Fruit fly (Drosophila melanogaster) whole organism, prepupa: Measurements from ENCODE around the gene nrv2.

Experiments
- CG10631 ChIP-seq: fragments of 200-800 bp; sonication (Bioruptor generic); optimal IDR thresholded peaks from 2 replicates; lab custom pipeline; 2016; ENCODE audit warnings: missing biosample characterization, missing genetic modification characterization
- CG10669 ChIP-seq: fragments of 200-800 bp; sonication (Bioruptor generic); optimal IDR thresholded peaks from 3 replicates; lab custom pipeline; 2018; ENCODE audit warnings: missing biosample characterization, mild to moderate bottlenecking, missing genetic modification characterization, moderate library complexity
- CG11294 ChIP-seq: fragments of 200-800 bp; sonication (Bioruptor generic); IDR thresholded peaks from 2 replicates; pipeline ENCODE4 v1.3.6; 2022; ENCODE audit warnings: missing biosample characterization, missing genetic modification characterization
- CG11902 ChIP-seq: fragments of 200-800 bp; sonication (Bioruptor generic); optimal IDR thresholded peaks from 3 replicates; lab custom pipeline; 2016; ENCODE audit warnings: missing biosample characterization, missing genetic modification characterization
- CG1621 ChIP-seq: fragments of 200-800 bp; sonication (Bioruptor generic); optimal IDR thresholded peaks from 3 replicates; lab custom pipeline; 2018; ENCODE audit warnings: missing biosample characterization, mild to moderate bottlenecking, missing genetic modification characterization
- CG16779 ChIP-seq: fragments of 200-800 bp; sonication (Bioruptor generic); optimal IDR thresholded peaks from 3 replicates; lab custom pipeline; 2017; ENCODE audit warnings: missing biosample characterization, mild to moderate bottlenecking, missing genetic modification characterization
- CG3032 ChIP-seq: fragments of 200-800 bp; optimal IDR thresholded peaks from 2 replicates; lab custom pipeline; 2019; ENCODE audit warnings: missing biosample characterization, mild to moderate bottlenecking, missing genetic modification characterization, moderate library complexity
- CG34406 ChIP-seq: fragments of 200-800 bp; sonication (Bioruptor generic); optimal IDR thresholded peaks from 3 replicates; lab custom pipeline; 2016; ENCODE audit warnings: missing biosample characterization, missing genetic modification characterization
- CG3919 ChIP-seq: fragments of 200-800 bp; sonication (Bioruptor generic); optimal IDR thresholded peaks from 3 replicates; lab custom pipeline; 2016; ENCODE audit warnings: missing biosample characterization, missing genetic modification characterization
- CG6163 ChIP-seq: fragments of 200-800 bp; sonication (Bioruptor generic); IDR thresholded peaks from 3 replicates; pipeline ENCODE4 v1.3.6; 2022; ENCODE audit warnings: missing biosample characterization, missing genetic modification characterization
- CG6276 ChIP-seq: fragments of 200-800 bp; sonication (Bioruptor generic); optimal IDR thresholded peaks from 2 replicates; lab custom pipeline; 2017; ENCODE audit warnings: missing biosample characterization, mild to moderate bottlenecking, missing genetic modification characterization
- CG6792 ChIP-seq: fragments of 200-800 bp; sonication (Bioruptor generic); optimal IDR thresholded peaks from 3 replicates; lab custom pipeline; 2016; ENCODE audit warnings: missing biosample characterization, missing genetic modification characterization
- CG6808 ChIP-seq: fragments of 200-800 bp; sonication (Bioruptor generic); optimal IDR thresholded peaks from 3 replicates; lab custom pipeline; 2017; ENCODE audit warnings: missing biosample characterization, missing genetic modification characterization, mild to moderate bottlenecking, moderate library complexity, missing genetic modification reagents
- CG7368 ChIP-seq: fragments of 200-800 bp; sonication (Bioruptor generic); optimal IDR thresholded peaks from 3 replicates; lab custom pipeline; 2016; ENCODE audit warnings: missing biosample characterization, missing genetic modification characterization
- CG8319 ChIP-seq: fragments of 200-800 bp; sonication (Bioruptor generic); optimal IDR thresholded peaks from 3 replicates; lab custom pipeline; 2016; ENCODE audit warnings: missing biosample characterization, missing genetic modification characterization
- CG8632 ChIP-seq: fragments of 200-800 bp; sonication (Bioruptor generic); optimal IDR thresholded peaks from 3 replicates; lab custom pipeline; 2016; ENCODE audit warnings: missing biosample characterization, missing genetic modification characterization
- CG9139 ChIP-seq: fragments of 200-800 bp; sonication (Bioruptor generic); optimal IDR thresholded peaks from 3 replicates; lab custom pipeline; 2017; ENCODE audit warnings: missing biosample characterization, mild to moderate bottlenecking, missing genetic modification characterization
- Eip75B ChIP-seq: fragments of 200-800 bp; sonication (Bioruptor generic); optimal IDR thresholded peaks from 3 replicates; lab custom pipeline; 2016; ENCODE audit warnings: missing biosample characterization, missing genetic modification characterization
- Eip78C ChIP-seq: fragments of 200-800 bp; sonication (Bioruptor generic); peaks from one replicate; lab custom pipeline; 2016; ENCODE audit warnings: missing biosample characterization, missing genetic modification characterization
- Eip93F ChIP-seq: fragments of 200-800 bp; sonication (Bioruptor generic); optimal IDR thresholded peaks from 2 replicates; lab custom pipeline; 2016; ENCODE audit warnings: missing biosample characterization, mild to moderate bottlenecking, missing genetic modification characterization
- Ets21C ChIP-seq: fragments of 200-800 bp; sonication (Bioruptor generic); optimal IDR thresholded peaks from 3 replicates; lab custom pipeline; 2016; ENCODE audit warnings: missing biosample characterization, missing genetic modification characterization
- Ets96B ChIP-seq: fragments of 200-800 bp; optimal IDR thresholded peaks from 2 replicates; lab custom pipeline; 2019; ENCODE audit warnings: missing biosample characterization, mild to moderate bottlenecking, missing genetic modification characterization, moderate library complexity
- Gug ChIP-seq: fragments of 200-800 bp; sonication (Bioruptor generic); IDR thresholded peaks from 2 replicates; pipeline ENCODE4 v1.3.6; 2022; ENCODE audit warnings: missing biosample characterization, missing genetic modification characterization
- Hr38 ChIP-seq: sonication (Bioruptor generic); optimal IDR thresholded peaks from 2 replicates; lab custom pipeline; 2016; ENCODE audit warnings: missing biosample characterization, missing genetic modification characterization
- Hr39 ChIP-seq: fragments of 200-800 bp; sonication (Bioruptor generic); optimal IDR thresholded peaks from 2 replicates; lab custom pipeline; 2016; ENCODE audit warnings: missing biosample characterization, missing genetic modification characterization
- Hr4 ChIP-seq: fragments of 200-800 bp; sonication (Bioruptor generic); optimal IDR thresholded peaks from 3 replicates; lab custom pipeline; 2016; ENCODE audit warnings: missing biosample characterization, missing genetic modification characterization
- Lpt ChIP-seq: fragments of 200-800 bp; sonication (Bioruptor generic); optimal IDR thresholded peaks from 3 replicates; lab custom pipeline; 2016; ENCODE audit warnings: missing biosample characterization, missing genetic modification characterization
- Met ChIP-seq: fragments of 200-800 bp; sonication (Bioruptor generic); optimal IDR thresholded peaks from 3 replicates; lab custom pipeline; 2016; ENCODE audit warnings: missing biosample characterization, missing genetic modification characterization
- OdsH ChIP-seq: fragments of 200-800 bp; sonication (Bioruptor generic); optimal IDR thresholded peaks from 3 replicates; lab custom pipeline; 2016; ENCODE audit warnings: missing biosample characterization, missing genetic modification characterization
- Smox ChIP-seq: fragments of 200-800 bp; sonication (Bioruptor generic); optimal IDR thresholded peaks from 3 replicates; lab custom pipeline; 2016; ENCODE audit warnings: missing biosample characterization, missing genetic modification characterization
- Sox102F ChIP-seq: fragments of 200-800 bp; sonication (Bioruptor generic); optimal IDR thresholded peaks from 2 replicates; lab custom pipeline; 2016; ENCODE audit warnings: missing biosample characterization, mild to moderate bottlenecking, missing genetic modification characterization
- Sox14 ChIP-seq: fragments of 200-800 bp; sonication (Bioruptor generic); optimal IDR thresholded peaks from 3 replicates; lab custom pipeline; 2016; ENCODE audit warnings: missing biosample characterization, missing genetic modification characterization
- Sox15 ChIP-seq: fragments of 200-800 bp; sonication (Bioruptor generic); optimal IDR thresholded peaks from 3 replicates; lab custom pipeline; 2016; ENCODE audit warnings: missing biosample characterization, missing genetic modification characterization
- achi ChIP-seq: fragments of 200-800 bp; sonication (Bioruptor generic); optimal IDR thresholded peaks from 3 replicates; lab custom pipeline; 2016; ENCODE audit warnings: missing biosample characterization, missing genetic modification characterization
- acj6 ChIP-seq: fragments of 200-800 bp; sonication (Bioruptor generic); optimal IDR thresholded peaks from 3 replicates; lab custom pipeline; 2016; ENCODE audit warnings: missing biosample characterization, missing genetic modification characterization
- cyc ChIP-seq: fragments of 200-800 bp; sonication (Bioruptor generic); optimal IDR thresholded peaks from 3 replicates; lab custom pipeline; 2016; ENCODE audit warnings: missing biosample characterization, missing genetic modification characterization
- dac ChIP-seq: fragments of 200-800 bp; sonication (Bioruptor generic); optimal IDR thresholded peaks from 2 replicates; lab custom pipeline; 2017; ENCODE audit warnings: missing biosample characterization, mild to moderate bottlenecking, missing genetic modification characterization
- dsx ChIP-seq: fragments of 200-800 bp; optimal IDR thresholded peaks from 3 replicates; lab custom pipeline; 2019; ENCODE audit warnings: missing biosample characterization, mild to moderate bottlenecking, missing genetic modification characterization, moderate library complexity; ENCODE audit not compliant: poor library complexity, severe bottlenecking
- eg ChIP-seq: fragments of 200-800 bp; sonication (Bioruptor generic); IDR thresholded peaks from 3 replicates; pipeline ENCODE4 v1.3.6; 2022; ENCODE audit warnings: missing biosample characterization, missing genetic modification characterization
- fd59A ChIP-seq: fragments of 200-800 bp; sonication (Bioruptor generic); optimal IDR thresholded peaks from 2 replicates; lab custom pipeline; 2017; ENCODE audit warnings: missing biosample characterization, mild to moderate bottlenecking, missing genetic modification characterization, missing genetic modification reagents
- fkh ChIP-seq: fragments of 200-800 bp; sonication (Bioruptor generic); optimal IDR thresholded peaks from 3 replicates; lab custom pipeline; 2017; ENCODE audit warnings: missing biosample characterization, mild to moderate bottlenecking, missing genetic modification characterization, moderate library complexity
- lz ChIP-seq: fragments of 200-800 bp; sonication (Bioruptor generic); optimal IDR thresholded peaks from 3 replicates; lab custom pipeline; 2016; ENCODE audit warnings: missing biosample characterization, missing genetic modification characterization
- net ChIP-seq: fragments of 200-800 bp; sonication (Bioruptor generic); optimal IDR thresholded peaks from 3 replicates; lab custom pipeline; 2016; ENCODE audit warnings: missing biosample characterization, missing genetic modification characterization
- pdm3 ChIP-seq: fragments of 200-800 bp; sonication (Bioruptor generic); optimal IDR thresholded peaks from 3 replicates; lab custom pipeline; 2016; ENCODE audit warnings: missing biosample characterization, missing genetic modification characterization
- salr ChIP-seq, 2 experiments: fragments of 200-800 bp; sonication (Bioruptor generic); optimal IDR thresholded peaks; 3 replicates each; lab custom pipeline; 2016 to 2018; ENCODE audit warnings: missing biosample characterization in 2 of 2, missing genetic modification characterization in 2 of 2, mild to moderate bottlenecking in 1 of 2
- spab ChIP-seq: fragments of 200-800 bp; sonication (Bioruptor generic); optimal IDR thresholded peaks from 2 replicates; lab custom pipeline; 2017; ENCODE audit warnings: missing biosample characterization, mild to moderate bottlenecking, missing genetic modification characterization, missing genetic modification reagents
- svp ChIP-seq: fragments of 200-800 bp; sonication (Bioruptor generic); peaks from one replicate; lab custom pipeline; 2016; ENCODE audit warnings: missing biosample characterization, missing genetic modification characterization
- topi ChIP-seq: fragments of 200-800 bp; sonication (Bioruptor generic); optimal IDR thresholded peaks from 3 replicates; lab custom pipeline; 2016; ENCODE audit warnings: missing biosample characterization, missing genetic modification characterization
- vri ChIP-seq: fragments of 200-800 bp; sonication (Bioruptor generic); optimal IDR thresholded peaks from 3 replicates; lab custom pipeline; 2016; ENCODE audit warnings: missing biosample characterization, mild to moderate bottlenecking, missing genetic modification characterization

Gene nrv2

dm6 chr2L:6789358-6789757 lies 9.3 kb downstream of the nrv2 start (continued):
- TF ChIP-seq Hr38 (GFP tag; lab: Kevin White, UChicago) (no peak), CG1621 (tag; lab: Kevin White, UChicago) (no peak), OdsH (GFP tag; lab: Kevin White, UChicago) (no peak), Sox14 (GFP tag; lab: Kevin White, UChicago) (no peak), CG16779 (tag; lab: Kevin White, UChicago) (no peak), Sox102F (GFP tag; lab: Kevin White, UChicago) (no peak), Sox15 (GFP tag; lab: Kevin White, UChicago) (no peak), dac (GFP tag; lab: Kevin White, UChicago) (no peak), acj6 (GFP tag; lab: Kevin White, UChicago) (no peak), CG11294 (GFP tag; lab: Robert Waterston, UW) (no peak), Gug (no peak), CG34406 (no peak), Met (no peak), CG8632 (GFP tag; lab: Kevin White, UChicago) (no peak), svp (GFP tag; lab: Kevin White, UChicago) (peak; percentile 79), topi (GFP tag; lab: Kevin White, UChicago) (no peak), lz (GFP tag; lab: Kevin White, UChicago) (no peak)

DNA sequence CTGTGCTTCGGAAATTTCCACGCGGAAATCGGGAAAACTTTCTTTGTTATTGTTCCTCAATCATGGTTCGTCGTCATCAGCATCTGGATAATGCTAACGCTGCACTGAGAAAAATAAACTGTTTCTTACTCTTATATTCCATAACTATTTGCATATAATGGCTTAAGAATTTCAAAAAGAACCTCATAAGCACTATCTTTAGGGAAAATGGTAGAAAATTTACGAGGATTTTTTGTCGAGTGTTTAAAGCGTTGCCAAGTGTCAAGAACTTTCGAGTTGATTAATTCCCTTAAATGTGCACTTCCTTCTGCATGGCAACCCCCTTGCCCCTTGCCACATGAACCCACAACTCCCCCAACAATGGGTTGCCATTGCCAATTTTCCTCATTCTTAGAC lies 10.7 kb downstream of the nrv2 start:
- TF ChIP-seq CG9139 (GFP tag; lab: Kevin White, UChicago) = no peak
- TF ChIP-seq fd59A (GFP tag; lab: Kevin White, UChicago) = peak; percentile 5
- TF ChIP-seq salr (GFP tag; optimal IDR thresholded peaks at IDR 0.05; lab: Kevin White, UChicago) = peak in 1 of 2 experiments; percentile 53
- no peak for TF ChIP-seq net
- peak; percentile 52 for TF ChIP-seq acj6 (GFP tag; lab: Kevin White, UChicago)
- peak; percentile 54 for TF ChIP-seq CG10631 (GFP tag; lab: Kevin White, UChicago)
- TF ChIP-seq Eip78C = peak; percentile 75
- no peak for TF ChIP-seq CG8319
- TF ChIP-seq CG3032 = peak; percentile 51
- TF ChIP-seq eg = peak; percentile 67; the same call in 2 of the 3 replicates
- peak; percentile 59 for TF ChIP-seq dac (GFP tag; lab: Kevin White, UChicago)
- TF ChIP-seq Ets96B (tag; lab: Kevin White, UChicago) = peak; percentile 64
- TF ChIP-seq fkh (GFP tag; lab: Kevin White, UChicago) = no peak
- no peak for TF ChIP-seq vri (GFP tag; lab: Kevin White, UChicago)
- peak; percentile 20 for TF ChIP-seq CG6808 (GFP tag; lab: Kevin White, UChicago)
- peak; percentile 5 for TF ChIP-seq dsx (GFP tag; lab: Kevin White, UChicago)
- peak; percentile 57 for TF ChIP-seq Hr39
- TF ChIP-seq Sox14 (GFP tag; lab: Kevin White, UChicago) = no peak
- peak; percentile 2 for TF ChIP-seq Smox (GFP tag; lab: Kevin White, UChicago)
- TF ChIP-seq OdsH (GFP tag; lab: Kevin White, UChicago) = peak; percentile 67
- peak; percentile 58 for TF ChIP-seq CG6276 (GFP tag; lab: Kevin White, UChicago)
- TF ChIP-seq pdm3 = peak; percentile 60
- 0 out of 2 replicates have a peak, but pooled peaks have one; percentile 14 for TF ChIP-seq CG11294 (GFP tag; lab: Robert Waterston, UW)
- TF ChIP-seq Met = peak; percentile 18
- TF ChIP-seq achi (GFP tag; lab: Kevin White, UChicago) = peak; percentile 76
- TF ChIP-seq CG10669 (GFP tag; lab: Kevin White, UChicago) = peak; percentile 57
- no peak for TF ChIP-seq CG1621 (tag; lab: Kevin White, UChicago)
- TF ChIP-seq CG7368 = peak; percentile 46
- TF ChIP-seq Lpt (GFP tag; lab: Kevin White, UChicago) = no peak
- no peak for TF ChIP-seq CG16779 (tag; lab: Kevin White, UChicago)
- TF ChIP-seq CG11902 (GFP tag; lab: Kevin White, UChicago) = no peak
- TF ChIP-seq Sox102F (GFP tag; lab: Kevin White, UChicago) = peak; percentile 27
- TF ChIP-seq CG6163 (GFP tag; lab: Robert Waterston, UW) = peak; percentile 52; the same call in 2 of the 3 replicates
- peak; percentile 12 for TF ChIP-seq Ets21C (GFP tag; lab: Kevin White, UChicago)
- peak; percentile 44 for TF ChIP-seq cyc
- peak; percentile 17 for TF ChIP-seq Sox15 (GFP tag; lab: Kevin White, UChicago)
- no peak for TF ChIP-seq Eip93F (GFP tag; lab: Kevin White, UChicago)
- TF ChIP-seq Eip75B (GFP tag; lab: Kevin White, UChicago) = peak; percentile 3
- peak; percentile 10 for TF ChIP-seq spab (GFP tag; lab: Kevin White, UChicago)
- peak; percentile 28 for TF ChIP-seq lz (GFP tag; lab: Kevin White, UChicago)
- TF ChIP-seq Hr4 = peak; percentile 63
- no peak for TF ChIP-seq CG6792 (GFP tag; lab: Kevin White, UChicago)
- TF ChIP-seq Gug = peak; percentile 38
- TF ChIP-seq CG3919 = peak; percentile 59
